Fruit fly (Drosophila melanogaster): ENCODE measurements around the gene CG1486.

DNA sequence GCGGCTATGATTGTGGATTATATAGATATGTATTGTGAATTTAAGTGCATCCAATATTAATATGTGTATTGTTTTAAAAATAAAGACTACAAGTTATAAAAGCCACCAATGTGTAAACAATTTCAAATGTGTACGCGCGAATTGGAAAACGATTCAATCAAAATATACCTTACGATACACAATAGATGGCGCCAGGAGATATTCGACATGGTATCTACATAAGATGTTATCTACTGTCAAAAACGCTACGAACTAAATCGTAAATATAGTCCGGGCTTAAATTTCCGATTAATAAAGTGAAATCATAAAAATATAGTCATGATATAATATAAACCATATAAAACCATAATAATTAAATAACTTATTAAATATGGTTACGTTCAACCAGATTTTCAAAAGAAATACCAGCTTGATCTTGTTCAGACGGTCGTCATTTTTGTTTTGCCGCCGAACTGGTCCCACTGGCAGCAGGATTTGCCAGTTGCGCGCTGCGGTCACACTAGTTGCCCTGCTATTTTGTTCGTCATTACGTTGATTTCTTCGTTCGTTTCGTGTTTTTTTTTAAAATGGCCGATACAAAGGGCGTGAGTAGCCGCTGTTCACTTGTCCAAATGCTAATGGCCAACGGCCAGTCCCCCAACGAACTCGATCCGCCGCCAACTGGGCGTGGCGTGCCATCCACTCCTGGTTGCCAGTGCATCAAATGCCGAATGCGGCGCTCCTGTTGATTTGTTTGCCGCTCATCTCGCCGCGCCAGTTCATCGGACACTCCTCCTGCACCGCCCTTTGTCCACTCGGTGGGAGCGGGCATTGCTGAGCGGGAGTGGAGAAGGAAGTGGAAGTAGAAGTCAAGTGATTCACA is 34.2 kb downstream of the CG1486 start, which contains the start of gene Septin1:
- TF ChIP-seq CG8119 (GFP tag; IDR thresholded peaks at IDR 0.05) (no peak), Hr39 (GFP tag; optimal IDR thresholded peaks at IDR 0.05) (no peak), dsx (GFP tag; optimal IDR thresholded peaks at IDR 0.05; ENCODE audit: poor library complexity, severe bottlenecking) (no peak), CG32006 (GFP tag; optimal IDR thresholded peaks at IDR 0.05) (no peak), achi (GFP tag; optimal IDR thresholded peaks at IDR 0.05) (no peak), ss (GFP tag; optimal IDR thresholded peaks at IDR 0.05) (no peak), Eip78C (GFP tag) (peak; percentile 64), Lpt (GFP tag; optimal IDR thresholded peaks at IDR 0.05) (no peak), Gug (GFP tag; IDR thresholded peaks at IDR 0.05) (no peak), net (GFP tag; optimal IDR thresholded peaks at IDR 0.05) (no peak), CG8632 (GFP tag; optimal IDR thresholded peaks at IDR 0.05) (no peak)

Measured in whole organism, prepupa.